Fruit fly (Drosophila melanogaster) Kc167 (cell line): ENCODE results near the gene Zw.

ENCODE experiments used
- Myc ChIP-seq: fragments of >200 bp; optimal IDR thresholded peaks from 2 replicates; lab custom pipeline; 2017; ENCODE audit warnings: missing external identifiers
- Sin3A ChIP-seq: fragments of >200 bp; optimal IDR thresholded peaks from 2 replicates; lab custom pipeline; 2018; ENCODE audit warnings: missing external identifiers
- h ChIP-seq: fragments of >200 bp; optimal IDR thresholded peaks from 3 replicates; lab custom pipeline; 2018; ENCODE audit warnings: missing external identifiers
- insv ChIP-seq: fragments of >200 bp; optimal IDR thresholded peaks from 3 replicates; lab custom pipeline; 2018; ENCODE audit warnings: missing external identifiers
- psq ChIP-seq: fragments of >200 bp; optimal IDR thresholded peaks from 2 replicates; lab custom pipeline; 2017; ENCODE audit warnings: missing external identifiers
- ttk ChIP-seq: sonication (Bioruptor generic); optimal IDR thresholded peaks from 2 replicates; lab custom pipeline; 2017; ENCODE audit warnings: missing external identifiers

Zw gene

DNA sequence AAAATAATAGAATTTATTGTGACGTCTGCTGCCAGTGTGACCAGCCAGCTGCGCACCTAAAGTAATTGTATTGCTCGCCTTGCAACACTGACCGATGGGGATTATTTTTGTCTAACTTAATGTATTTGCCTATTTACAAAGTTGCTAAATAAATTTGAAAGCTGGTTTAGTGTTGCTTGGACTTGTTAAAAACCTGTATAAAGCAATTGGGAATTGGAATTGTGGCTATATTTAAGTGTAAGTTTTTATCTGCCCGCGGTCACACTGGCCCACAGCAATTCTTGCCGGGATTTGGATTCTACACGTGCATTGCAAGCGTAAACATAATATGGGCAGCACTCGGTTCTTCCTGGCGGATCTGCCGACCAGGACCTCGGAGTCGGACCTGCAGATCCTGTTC, 37.0 kb downstream of the Zw start, which contains the start of the genes CG14230 and CG14232:
CG14230 (plus strand) TSS at position 94 of the 400 bp plus-strand sequence.
CG14232 (minus strand) TSS at position 177 of the 400 bp plus-strand sequence.
- TF ChIP-seq psq (lab: Kevin White, UChicago): no peak
- no peak for TF ChIP-seq Myc
- TF ChIP-seq insv (lab: Kevin White, UChicago): no peak
- TF ChIP-seq Sin3A (lab: Kevin White, UChicago): no peak
- TF ChIP-seq ttk (lab: Kevin White, UChicago): no peak
- TF ChIP-seq h (lab: Kevin White, UChicago): no peak

DNA sequence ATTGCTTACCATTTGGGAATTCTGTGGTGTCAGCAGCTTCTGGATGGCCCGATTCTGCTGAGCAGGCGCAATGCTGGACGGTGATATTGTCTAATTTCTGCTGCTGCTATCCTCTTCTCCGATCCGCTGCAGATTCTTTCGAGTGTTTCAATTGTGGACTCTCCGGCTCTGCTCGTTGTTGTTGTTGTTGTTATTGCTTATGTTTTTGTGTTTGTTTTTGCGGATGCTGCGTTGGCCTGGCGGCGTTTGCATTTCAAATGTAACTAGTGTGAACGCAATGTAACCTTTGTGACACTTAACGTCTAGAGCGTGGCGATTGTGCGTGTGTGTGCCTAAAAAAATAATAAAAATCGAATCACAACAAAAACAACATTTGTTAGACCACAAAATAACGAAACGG, 44.9 kb downstream of the Zw start:
- TF ChIP-seq insv (lab: Kevin White, UChicago): no peak
- TF ChIP-seq Sin3A (lab: Kevin White, UChicago): no peak
- no peak for TF ChIP-seq ttk (lab: Kevin White, UChicago)
- TF ChIP-seq psq (lab: Kevin White, UChicago): no peak
- TF ChIP-seq h (lab: Kevin White, UChicago): no peak
- TF ChIP-seq Myc: no peak

DNA sequence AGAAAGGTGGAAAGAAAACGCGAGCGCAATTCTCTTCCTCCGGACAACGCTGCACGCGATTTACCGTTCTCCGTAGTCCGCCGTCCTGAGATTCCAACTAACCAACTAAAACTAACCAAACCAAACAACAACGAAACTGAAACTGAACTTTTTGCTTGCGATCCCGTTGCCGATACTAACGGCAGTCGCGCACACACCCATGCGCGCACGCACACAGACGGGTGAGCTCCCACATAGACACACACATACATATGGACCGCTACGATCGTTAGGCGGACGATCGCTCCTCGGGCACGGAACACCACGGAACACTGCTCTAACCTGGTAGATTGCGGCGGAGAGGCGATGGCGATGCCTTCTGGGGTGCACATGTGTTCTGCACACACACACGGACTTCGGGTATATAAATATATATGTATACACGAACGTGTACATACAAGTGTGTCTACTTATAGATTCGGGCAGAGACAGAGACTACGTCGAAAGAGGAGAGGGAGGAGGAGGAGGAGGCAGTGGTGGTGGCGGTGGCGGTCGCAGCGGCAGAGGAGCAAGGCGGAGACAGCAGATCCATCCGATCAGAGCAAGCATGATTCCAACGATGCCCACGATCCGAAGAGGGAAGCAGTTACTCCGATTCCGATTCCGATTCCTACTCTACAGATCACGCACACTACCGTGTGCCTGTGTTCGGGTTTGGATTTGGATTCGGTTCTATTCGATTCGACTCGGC, 46.0 kb downstream of the Zw start, which contains the start of gene meso18E:
meso18E (minus strand) TSS at position 148 of the 730 bp plus-strand sequence.
- TF ChIP-seq psq (lab: Kevin White, UChicago) (no peak), Myc (no peak), Sin3A (lab: Kevin White, UChicago) (no peak), insv (lab: Kevin White, UChicago) (no peak), ttk (lab: Kevin White, UChicago) (no peak), h (lab: Kevin White, UChicago) (no peak)

dm6 chrX:19714816-19715215, 47.8 kb downstream of the Zw start:
- TF ChIP-seq Sin3A (lab: Kevin White, UChicago) (no peak), h (lab: Kevin White, UChicago) (no peak), ttk (lab: Kevin White, UChicago) (no peak), insv (lab: Kevin White, UChicago) (no peak), psq (lab: Kevin White, UChicago) (no peak), Myc (no peak)

DNA sequence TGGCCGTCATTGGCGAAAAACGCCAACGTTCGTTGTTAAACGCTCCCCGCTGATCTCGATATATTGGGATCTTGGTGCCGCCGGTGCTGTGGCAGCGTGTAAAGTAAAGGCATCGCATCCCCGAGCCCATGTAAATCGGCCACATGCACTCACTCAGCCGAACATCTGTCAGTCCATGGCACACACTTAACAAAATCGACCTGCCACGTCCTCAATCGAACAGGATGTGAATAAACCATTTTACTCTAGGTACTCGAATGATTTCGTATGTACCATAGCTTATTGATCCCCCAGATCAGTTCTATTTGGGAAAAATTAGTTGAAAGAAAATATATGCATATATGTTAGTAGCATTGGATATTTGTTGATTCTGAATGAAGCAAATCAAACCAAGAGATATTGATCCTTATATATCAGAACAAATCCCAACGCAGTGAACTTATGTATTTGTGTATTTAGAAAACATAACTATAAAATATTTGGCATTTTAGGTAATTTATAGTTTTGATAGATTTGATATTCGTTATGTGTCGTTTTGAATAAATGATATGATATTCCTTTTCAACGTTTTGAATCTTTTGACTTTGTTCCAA, 49.4 kb downstream of the Zw start:
- no peak for TF ChIP-seq ttk (lab: Kevin White, UChicago)
- no peak for TF ChIP-seq insv (lab: Kevin White, UChicago)
- TF ChIP-seq Myc: no peak
- no peak for TF ChIP-seq psq (lab: Kevin White, UChicago)
- no peak for TF ChIP-seq h (lab: Kevin White, UChicago)
- TF ChIP-seq Sin3A (lab: Kevin White, UChicago): no peak

- no peak for TF ChIP-seq h (lab: Kevin White, UChicago)
- TF ChIP-seq insv (lab: Kevin White, UChicago): no peak
- no peak for TF ChIP-seq Myc
- no peak for TF ChIP-seq psq (lab: Kevin White, UChicago)
- no peak for TF ChIP-seq ttk (lab: Kevin White, UChicago)
- no peak for TF ChIP-seq Sin3A (lab: Kevin White, UChicago)
Measured at dm6 chrX:19717041-19717440, 50.0 kb downstream of the Zw start.

DNA sequence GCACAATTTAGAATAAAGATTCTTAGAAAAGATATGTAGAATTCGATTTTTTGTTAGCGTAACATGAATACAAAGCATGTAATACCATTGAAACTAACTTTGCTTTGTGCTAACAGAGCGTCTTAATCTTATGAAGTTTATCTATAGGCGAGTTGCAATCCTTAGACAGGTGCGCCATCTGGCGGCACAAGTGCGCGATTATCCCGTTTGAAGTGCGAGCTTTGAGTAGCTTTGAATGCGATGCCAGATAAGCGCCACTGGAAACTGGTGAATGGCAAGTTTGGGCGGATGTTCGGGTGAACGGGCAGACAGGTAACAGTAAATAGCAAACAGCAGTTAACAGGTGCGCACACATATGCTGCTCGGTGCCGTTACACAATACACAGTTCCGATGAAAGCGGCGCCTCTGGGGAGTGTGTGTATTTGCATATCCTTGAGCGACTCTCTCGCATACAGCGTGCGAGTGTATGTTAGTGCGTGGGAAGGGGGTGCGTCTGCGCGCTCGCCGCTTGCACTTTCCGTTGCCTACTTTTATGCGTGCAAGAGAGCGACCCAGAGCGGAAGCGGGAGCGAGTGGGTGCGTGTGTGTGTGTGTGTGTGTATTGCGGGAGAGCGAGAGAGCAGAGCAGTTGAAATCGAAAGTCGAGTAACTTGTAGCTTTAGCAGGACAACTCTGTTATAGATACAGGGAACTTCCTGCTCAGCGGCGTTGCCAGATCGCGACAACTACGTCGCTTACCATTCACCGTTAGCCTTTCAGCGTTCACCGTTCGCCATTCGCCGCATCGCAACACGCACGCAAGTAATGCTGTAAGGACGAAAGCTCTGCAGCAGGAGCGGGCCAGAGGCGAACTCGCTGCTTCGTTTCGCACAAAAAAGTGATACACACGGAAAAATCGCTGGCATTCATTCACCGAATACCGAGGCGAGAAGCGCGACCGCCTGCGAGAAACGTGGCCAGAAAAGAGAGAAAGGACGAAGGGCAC, 51.2 kb downstream of the Zw start, which contains the start of gene CG12531:
CG12531 (plus strand) TSS at position 936 of the 986 bp plus-strand sequence.
- no peak for TF ChIP-seq Sin3A (lab: Kevin White, UChicago)
- no peak for TF ChIP-seq Myc
- no peak for TF ChIP-seq h (lab: Kevin White, UChicago)
- TF ChIP-seq psq (lab: Kevin White, UChicago): no peak
- TF ChIP-seq ttk (lab: Kevin White, UChicago): no peak
- no peak for TF ChIP-seq insv (lab: Kevin White, UChicago)
